Fruit fly (Drosophila melanogaster) whole organism, wandering third instar larva: ENCODE measurements around the gene CG16985.

Experiments
- Abd-B ChIP-seq: fragments of >200 bp; optimal IDR thresholded peaks from 2 replicates; lab custom pipeline; 2017; ENCODE audit warnings: missing biosample characterization, missing genetic modification characterization
- N ChIP-seq: fragments of >200 bp; optimal IDR thresholded peaks from 2 replicates; lab custom pipeline; 2018; ENCODE audit warnings: missing biosample characterization, missing external identifiers, missing genetic modification characterization
- Rel ChIP-seq, 2 experiments: fragments of 200-800 bp; sonication (Bioruptor generic) in 1 of 2; optimal IDR thresholded peaks; 2 replicates in 1 of 2; 3 replicates in 1 of 2; lab custom pipeline; 2016 to 2019; ENCODE audit warnings: mild to moderate bottlenecking in 2 of 2, missing biosample characterization in 2 of 2, missing genetic modification characterization in 2 of 2, moderate library complexity in 1 of 2
- Sp1 ChIP-seq: fragments of 200-800 bp; sonication (Bioruptor generic); optimal IDR thresholded peaks from 3 replicates; lab custom pipeline; 2019; ENCODE audit warnings: missing biosample characterization, mild to moderate bottlenecking, missing genetic modification characterization, moderate library complexity
- br ChIP-seq: fragments of 200-800 bp; sonication (Bioruptor generic); optimal IDR thresholded peaks from 2 replicates; lab custom pipeline; 2016; ENCODE audit warnings: missing biosample characterization, missing genetic modification characterization
- pan ChIP-seq: fragments of >200 bp; optimal IDR thresholded peaks from 2 replicates; lab custom pipeline; 2017
- tai ChIP-seq: sonication (Bioruptor generic); optimal IDR thresholded peaks from 2 replicates; lab custom pipeline; 2016; ENCODE audit warnings: missing biosample characterization, missing genetic modification characterization

- TF ChIP-seq Sp1 (no peak), Rel (GFP tag; optimal IDR thresholded peaks at IDR 0.05; lab: Kevin White, UChicago) (no peak), Rel (tag; optimal IDR thresholded peaks at IDR 0.05; lab: Kevin White, UChicago) (no peak), pan (lab: Kevin White, UChicago) (no peak), br (GFP tag; lab: Kevin White, UChicago) (no peak), tai (GFP tag; lab: Kevin White, UChicago) (no peak), N (no peak), Abd-B (GFP tag; lab: Kevin White, UChicago) (no peak)
These were observed 20.8 kb upstream of the CG16985 start for dm6 chr3L:2578315-2578714.
